Worm (Caenorhabditis elegans) whole organism, L1 larva: ENCODE measurements around the gene drd-50.

Experiments used
- C34B4.2 ChIP-seq: sonication (generic microtip); optimal IDR thresholded peaks from 2 replicates; lab custom pipeline; 2017; ENCODE audit warnings: mild to moderate bottlenecking, missing genetic modification characterization, missing compliant biosample characterization
- aha-1 ChIP-seq: fragments of 150-350 bp; optimal IDR thresholded peaks from 2 replicates; lab custom pipeline; 2014; ENCODE audit warnings: missing biosample characterization, missing genetic modification characterization
- alr-1 ChIP-seq: fragments of 200-800 bp; sonication (Bioruptor generic); optimal IDR thresholded peaks from 2 replicates; lab custom pipeline; 2018; ENCODE audit warnings: borderline replicate concordance, mild to moderate bottlenecking, missing genetic modification characterization, missing compliant biosample characterization
- blmp-1 ChIP-seq: fragments of 150-350 bp; optimal IDR thresholded peaks from 2 replicates; lab custom pipeline; 2014; ENCODE audit warnings: missing biosample characterization, missing genetic modification characterization
- ceh-82 ChIP-seq, 3 experiments: fragments of 150-350 bp in 1 of 3; sonication (generic microtip) in 2 of 3; optimal IDR thresholded peaks; 2 replicates each; lab custom pipeline; 2014 to 2017; ENCODE audit warnings: missing biosample characterization in 3 of 3, missing genetic modification characterization in 3 of 3
- egl-27 ChIP-seq, 2 experiments: fragments of 150-350 bp in 1 of 2; sonication (generic microtip); optimal IDR thresholded peaks; 3 replicates each; lab custom pipeline; 2017 to 2018; ENCODE audit warnings: missing biosample characterization in 2 of 2, missing genetic modification characterization in 2 of 2, missing genetic modification reagents in 2 of 2
- lin-15B ChIP-seq: fragments of 150-350 bp; sonication (generic microtip); optimal IDR thresholded peaks from 3 replicates; lab custom pipeline; 2014; ENCODE audit warnings: missing biosample characterization, missing genetic modification characterization
- lsy-2 ChIP-seq, 2 experiments: fragments of 150-350 bp; optimal IDR thresholded peaks; 2 replicates each; lab custom pipeline; 2014; ENCODE audit warnings: missing biosample characterization in 2 of 2, missing genetic modification characterization in 2 of 2
- nhr-11 ChIP-seq: fragments of 150-350 bp; optimal IDR thresholded peaks from 2 replicates; lab custom pipeline; 2014; ENCODE audit warnings: missing biosample characterization, missing genetic modification characterization
- pag-3 ChIP-seq: sonication (generic microtip); optimal IDR thresholded peaks from 2 replicates; lab custom pipeline; 2017; ENCODE audit warnings: missing genetic modification characterization, mild to moderate bottlenecking, missing compliant biosample characterization, antibody characterized with exemption, borderline replicate concordance; ENCODE audit not compliant: insufficient read depth
- unc-30 ChIP-seq: sonication (generic microtip); optimal IDR thresholded peaks from 2 replicates; lab custom pipeline; 2017; ENCODE audit warnings: missing biosample characterization, missing genetic modification characterization
- xbp-1 ChIP-seq: sonication (generic microtip); optimal IDR thresholded peaks from 2 replicates; lab custom pipeline; 2016; ENCODE audit warnings: missing genetic modification characterization, missing compliant biosample characterization
- zag-1 ChIP-seq: fragments of 150-350 bp; optimal IDR thresholded peaks from 2 replicates; lab custom pipeline; 2014; ENCODE audit warnings: missing biosample characterization, missing genetic modification characterization

DNA sequence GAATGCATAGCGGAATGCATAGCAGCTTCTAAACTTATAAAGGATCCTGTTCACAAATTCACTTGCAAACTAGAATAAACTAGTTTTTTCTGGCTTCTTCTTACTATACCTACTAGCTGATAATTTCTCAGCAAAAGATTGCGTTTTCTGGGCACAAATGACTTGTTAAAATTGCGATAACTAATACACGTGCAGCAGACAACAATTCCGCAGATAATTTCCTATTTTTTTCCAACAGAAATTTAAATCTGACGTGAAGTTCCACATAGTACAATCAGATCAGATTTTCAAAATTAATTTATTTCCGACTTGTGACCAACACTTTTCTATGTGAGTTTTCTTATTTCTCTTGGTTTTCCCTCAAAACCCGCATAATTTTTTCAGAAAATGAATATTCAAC is 46.9 kb downstream of the drd-50 start, which contains the start of gene scrm-8:
- TF ChIP-seq zag-1 (tag; lab: Kevin White, UChicago): no peak
- no peak for TF ChIP-seq C34B4.2 (tag; lab: Kevin White, UChicago)
- no peak for TF ChIP-seq aha-1 (tag; lab: Kevin White, UChicago)
- no peak for TF ChIP-seq unc-30 (tag; lab: Kevin White, UChicago)
- TF ChIP-seq blmp-1 (tag; lab: Kevin White, UChicago): no peak
- no peak for TF ChIP-seq lin-15B (tag; lab: Kevin White, UChicago)
- TF ChIP-seq xbp-1 (tag; lab: Kevin White, UChicago): no peak
- no peak for TF ChIP-seq nhr-11 (tag; lab: Kevin White, UChicago)
- TF ChIP-seq alr-1: no peak
- TF ChIP-seq lsy-2 (tag; optimal IDR thresholded peaks at IDR 0.05; lab: Kevin White, UChicago): no peak
- TF ChIP-seq pag-3: no peak
- no peak for TF ChIP-seq egl-27 (tag; optimal IDR thresholded peaks at IDR 0.05; lab: Kevin White, UChicago)
- TF ChIP-seq ceh-82 (tag; optimal IDR thresholded peaks at IDR 0.05; lab: Kevin White, UChicago): no peak
